Worm (Caenorhabditis elegans): ENCODE results near the gene R11E3.1.

- TF ChIP-seq blmp-1 (tag; optimal IDR thresholded peaks at IDR 0.05) (no peak), flh-1 (GFP tag; optimal IDR thresholded peaks at IDR 0.05) (no peak), mep-1 (tag; optimal IDR thresholded peaks at IDR 0.05) (no peak), lsy-2 (tag; optimal IDR thresholded peaks at IDR 0.05) (no peak), bed-3 (GFP tag; optimal IDR thresholded peaks at IDR 0.05) (no peak), unc-120 (tag; optimal IDR thresholded peaks at IDR 0.05; ENCODE audit: poor library complexity, severe bottlenecking) (no peak), nhr-28 (tag; optimal IDR thresholded peaks at IDR 0.05) (no peak), ztf-11 (tag; optimal IDR thresholded peaks at IDR 0.05) (no peak)
Measured at ce11 chrIV:4809813-4810212, 20.3 kb downstream of the R11E3.1 start, which contains the start of gene H06H21.37.

All from whole organism, mixed stage, embryonic.